Fruit fly (Drosophila melanogaster) whole organism, embryonic: ENCODE data around the gene GstZ1.

ENCODE experiments used
- B-H2 ChIP-seq: fragments of 200-800 bp; sonication (Bioruptor generic); optimal IDR thresholded peaks from 2 replicates; lab custom pipeline; 2018; ENCODE audit warnings: missing biosample characterization, mild to moderate bottlenecking, missing genetic modification characterization
- CG11695 ChIP-seq: fragments of 200-800 bp; sonication (Bioruptor generic); IDR thresholded peaks from 3 replicates; pipeline ENCODE4 v1.3.6; 2022; ENCODE audit warnings: missing biosample characterization, missing genetic modification characterization
- CG14014 ChIP-seq: fragments of 200-800 bp; sonication (Bioruptor generic); IDR thresholded peaks from 2 replicates; pipeline ENCODE4 v1.3.6; 2022; ENCODE audit warnings: missing biosample characterization, missing genetic modification characterization
- CG1603 ChIP-seq: fragments of 200-800 bp; sonication (Bioruptor generic); optimal IDR thresholded peaks from 2 replicates; lab custom pipeline; 2019; ENCODE audit warnings: missing biosample characterization, mild to moderate bottlenecking, missing genetic modification characterization, moderate library complexity
- CG1832 ChIP-seq: fragments of 200-800 bp; sonication (Bioruptor generic); optimal IDR thresholded peaks from 2 replicates; lab custom pipeline; 2017; ENCODE audit warnings: missing biosample characterization, mild to moderate bottlenecking, missing genetic modification characterization, inconsistent platforms
- CG2202 ChIP-seq: fragments of 200-800 bp; sonication (Bioruptor generic); optimal IDR thresholded peaks from 2 replicates; lab custom pipeline; 2018; ENCODE audit warnings: missing biosample characterization, mild to moderate bottlenecking, missing genetic modification characterization
- CG30403 ChIP-seq: fragments of 200-800 bp; sonication (Bioruptor generic); optimal IDR thresholded peaks from 3 replicates; lab custom pipeline; 2016; ENCODE audit warnings: missing biosample characterization, missing genetic modification characterization
- CG30431 ChIP-seq: fragments of 200-800 bp; sonication (Bioruptor generic); optimal IDR thresholded peaks from 2 replicates; lab custom pipeline; 2017; ENCODE audit warnings: missing biosample characterization, missing genetic modification characterization
- CG3407 ChIP-seq: fragments of 200-800 bp; sonication (Bioruptor generic); optimal IDR thresholded peaks from 2 replicates; lab custom pipeline; 2018; ENCODE audit warnings: missing biosample characterization, mild to moderate bottlenecking, missing genetic modification characterization
- CG4424 ChIP-seq: fragments of 200-800 bp; sonication (Bioruptor generic); optimal IDR thresholded peaks from 3 replicates; lab custom pipeline; 2016; ENCODE audit warnings: missing biosample characterization, missing genetic modification characterization
- CG6683 ChIP-seq: fragments of 200-800 bp; sonication (Bioruptor generic); optimal IDR thresholded peaks from 2 replicates; lab custom pipeline; 2017; ENCODE audit warnings: missing biosample characterization, mild to moderate bottlenecking, missing genetic modification characterization, missing genetic modification reagents
- CG6813 ChIP-seq: fragments of 200-800 bp; sonication (Bioruptor generic); optimal IDR thresholded peaks from 2 replicates; lab custom pipeline; 2017; ENCODE audit warnings: missing biosample characterization, missing genetic modification characterization, mild to moderate bottlenecking, moderate library complexity, missing genetic modification reagents
- CG6854 ChIP-seq: fragments of 200-800 bp; sonication (Bioruptor generic); optimal IDR thresholded peaks from 3 replicates; lab custom pipeline; 2017; ENCODE audit warnings: missing biosample characterization, mild to moderate bottlenecking, missing genetic modification characterization
- CG8089 ChIP-seq: fragments of 200-800 bp; sonication (Bioruptor generic); optimal IDR thresholded peaks from 3 replicates; lab custom pipeline; 2016; ENCODE audit warnings: missing biosample characterization, missing genetic modification characterization
- D19A ChIP-seq: fragments of 200-800 bp; optimal IDR thresholded peaks from 3 replicates; lab custom pipeline; 2019; ENCODE audit warnings: missing biosample characterization, mild to moderate bottlenecking, missing genetic modification characterization, moderate library complexity
- Dek ChIP-seq: fragments of 200-800 bp; sonication (Bioruptor generic); optimal IDR thresholded peaks from 3 replicates; lab custom pipeline; 2019; ENCODE audit warnings: missing biosample characterization, mild to moderate bottlenecking, missing genetic modification characterization, moderate library complexity
- Dref ChIP-seq: fragments of 200-800 bp; sonication (Bioruptor generic); IDR thresholded peaks from 2 replicates; pipeline ENCODE4 v1.3.6; 2022; ENCODE audit warnings: missing biosample characterization, missing genetic modification characterization
- Elba2 ChIP-seq: fragments of 200-800 bp; sonication (Bioruptor generic); optimal IDR thresholded peaks from 3 replicates; lab custom pipeline; 2016; ENCODE audit warnings: missing biosample characterization, missing genetic modification characterization
- Ets97D ChIP-seq: fragments of 200-800 bp; sonication (Bioruptor generic); optimal IDR thresholded peaks from 3 replicates; lab custom pipeline; 2016; ENCODE audit warnings: missing biosample characterization, missing genetic modification characterization
- Hr51 ChIP-seq, 2 experiments: fragments of 200-800 bp; sonication (Bioruptor generic); optimal IDR thresholded peaks; 2 replicates in 1 of 2; 3 replicates in 1 of 2; lab custom pipeline; 2016 to 2018; ENCODE audit warnings: missing biosample characterization in 2 of 2, missing genetic modification characterization in 2 of 2, mild to moderate bottlenecking in 1 of 2, moderate library complexity in 1 of 2
- Max ChIP-seq: fragments of 200-800 bp; sonication (Bioruptor generic); optimal IDR thresholded peaks from 2 replicates; lab custom pipeline; 2016; ENCODE audit warnings: missing biosample characterization, mild to moderate bottlenecking, missing genetic modification characterization
- Nf-YB ChIP-seq: fragments of 200-800 bp; sonication (Bioruptor generic); optimal IDR thresholded peaks from 3 replicates; lab custom pipeline; 2019; ENCODE audit warnings: missing biosample characterization, mild to moderate bottlenecking, missing genetic modification characterization, moderate library complexity
- Sox102F ChIP-seq: fragments of 200-800 bp; sonication (Bioruptor generic); optimal IDR thresholded peaks from 2 replicates; lab custom pipeline; 2018; ENCODE audit warnings: missing biosample characterization, mild to moderate bottlenecking, missing genetic modification characterization, moderate library complexity
- Xbp1 ChIP-seq: fragments of 200-800 bp; sonication (Bioruptor generic); optimal IDR thresholded peaks from 3 replicates; lab custom pipeline; 2016; ENCODE audit warnings: missing biosample characterization, mild to moderate bottlenecking, missing genetic modification characterization
- bbx ChIP-seq: fragments of 200-800 bp; sonication (Bioruptor generic); IDR thresholded peaks from 2 replicates; pipeline ENCODE4 v1.3.6; 2022; ENCODE audit warnings: missing biosample characterization, missing genetic modification characterization; ENCODE audit not compliant: partially characterized antibody
- bsh ChIP-seq, 2 experiments: fragments of 200-800 bp; sonication (Bioruptor generic); optimal IDR thresholded peaks; 2 replicates each; lab custom pipeline; 2017 to 2018; ENCODE audit warnings: mild to moderate bottlenecking in 2 of 2, missing biosample characterization in 2 of 2, missing genetic modification characterization in 2 of 2, moderate library complexity in 1 of 2
- cato ChIP-seq: fragments of 200-800 bp; sonication (Bioruptor generic); optimal IDR thresholded peaks from 2 replicates; lab custom pipeline; 2016; ENCODE audit warnings: missing biosample characterization, missing genetic modification characterization, borderline replicate concordance
- crol ChIP-seq: fragments of 200-800 bp; sonication (Bioruptor generic); IDR thresholded peaks from 2 replicates; pipeline ENCODE4 v1.3.6; 2022; ENCODE audit warnings: missing biosample characterization, missing genetic modification characterization
- gcm2 ChIP-seq: fragments of 200-800 bp; sonication (Bioruptor generic); optimal IDR thresholded peaks from 2 replicates; lab custom pipeline; 2016; ENCODE audit warnings: missing biosample characterization, missing genetic modification characterization
- gem ChIP-seq: fragments of 200-800 bp; sonication (Bioruptor generic); optimal IDR thresholded peaks from 2 replicates; lab custom pipeline; 2019; ENCODE audit warnings: missing biosample characterization, mild to moderate bottlenecking, missing genetic modification characterization, moderate library complexity
- h ChIP-seq: fragments of >200 bp; optimal IDR thresholded peaks from 2 replicates; lab custom pipeline; 2017
- hbn ChIP-seq: fragments of 200-800 bp; sonication (Bioruptor generic); IDR thresholded peaks from 2 replicates; pipeline ENCODE4 v1.3.6; 2022; ENCODE audit warnings: missing biosample characterization, missing genetic modification characterization; ENCODE audit not compliant: partially characterized antibody
- jumu ChIP-seq: fragments of 200-800 bp; sonication (Bioruptor generic); optimal IDR thresholded peaks from 3 replicates; lab custom pipeline; 2016; ENCODE audit warnings: missing biosample characterization, missing genetic modification characterization
- lab ChIP-seq: fragments of 200-800 bp; sonication (Bioruptor generic); optimal IDR thresholded peaks from 3 replicates; lab custom pipeline; 2017; ENCODE audit warnings: missing biosample characterization, missing genetic modification characterization, mild to moderate bottlenecking, moderate library complexity, missing genetic modification reagents
- lmd ChIP-seq: fragments of 200-800 bp; sonication (Bioruptor generic); IDR thresholded peaks from 2 replicates; pipeline ENCODE4 v1.3.6; 2022; ENCODE audit warnings: missing biosample characterization, missing genetic modification characterization
- lola ChIP-seq, 3 experiments: fragments of >200 bp in 2 of 3; fragments of 200-800 bp in 1 of 3; sonication (Bioruptor generic) in 1 of 3; optimal IDR thresholded peaks; 2 replicates each; lab custom pipeline; 2017 to 2019; ENCODE audit warnings: missing biosample characterization in 3 of 3, missing genetic modification characterization in 3 of 3, mild to moderate bottlenecking in 1 of 3, moderate library complexity in 1 of 3
- otp ChIP-seq: fragments of 200-800 bp; sonication (Bioruptor generic); IDR thresholded peaks from 3 replicates; pipeline ENCODE4, ENCODE4 v1.3.6; 2022; ENCODE audit warnings: missing biosample characterization, missing genetic modification characterization
- p53 ChIP-seq: fragments of 200-800 bp; sonication (Bioruptor generic); optimal IDR thresholded peaks from 2 replicates; lab custom pipeline; 2016; ENCODE audit warnings: missing biosample characterization, missing genetic modification characterization
- pan ChIP-seq, 4 experiments: fragments of >200 bp in 3 of 4; fragments of 200-800 bp in 1 of 4; sonication (Bioruptor generic) in 1 of 4; optimal IDR thresholded peaks in 3 of 4; IDR thresholded peaks in 1 of 4; 2 replicates each; pipeline versions ENCODE4 v1.3.6 to Lab custom; 2017 to 2022; ENCODE audit warnings: missing biosample characterization in 2 of 4, missing genetic modification characterization in 2 of 4, mixed read lengths in 1 of 4
- ranshi ChIP-seq: fragments of 200-800 bp; sonication (Bioruptor generic); IDR thresholded peaks from 2 replicates; pipeline ENCODE4 v1.3.6; 2022; ENCODE audit warnings: missing biosample characterization, missing genetic modification characterization
- run ChIP-seq: fragments of 200-800 bp; sonication (Bioruptor generic); optimal IDR thresholded peaks from 3 replicates; lab custom pipeline; 2018; ENCODE audit warnings: missing biosample characterization, mild to moderate bottlenecking, missing genetic modification characterization
- schlank ChIP-seq: fragments of 200-800 bp; sonication (Bioruptor generic); optimal IDR thresholded peaks from 2 replicates; lab custom pipeline; 2018; ENCODE audit warnings: missing biosample characterization, mild to moderate bottlenecking, missing genetic modification characterization
- seq ChIP-seq: fragments of 200-800 bp; sonication (Bioruptor generic); IDR thresholded peaks from 2 replicates; pipeline ENCODE4 v1.3.6; 2022; ENCODE audit warnings: missing biosample characterization, missing genetic modification characterization
- tio ChIP-seq: fragments of 200-800 bp; sonication (Bioruptor generic); optimal IDR thresholded peaks from 2 replicates; lab custom pipeline; 2017; ENCODE audit warnings: missing biosample characterization, missing genetic modification characterization, inconsistent platforms
- trem ChIP-seq: fragments of 200-800 bp; optimal IDR thresholded peaks from 3 replicates; lab custom pipeline; 2019; ENCODE audit warnings: missing biosample characterization, mild to moderate bottlenecking, missing genetic modification characterization, moderate library complexity
- vnd ChIP-seq: fragments of 200-800 bp; sonication (Bioruptor generic); IDR thresholded peaks from 3 replicates; pipeline ENCODE4 v1.3.6; 2022; ENCODE audit warnings: missing biosample characterization, missing genetic modification characterization; ENCODE audit not compliant: partially characterized antibody
- zfh1 ChIP-seq: fragments of 200-800 bp; sonication (Bioruptor generic); IDR thresholded peaks from 3 replicates; pipeline ENCODE4 v1.3.6; 2022; ENCODE audit warnings: missing biosample characterization, missing genetic modification characterization

Gene GstZ1

dm6 chr3R:9459385-9460285 is 3.3 kb upstream of the GstZ1 start (continued):
- TF ChIP-seq zfh1 (GFP tag; lab: Robert Waterston, UW) = no peak
- TF ChIP-seq CG1832 (GFP tag; lab: Kevin White, UChicago) = no peak
- no peak for TF ChIP-seq lola (GFP tag; optimal IDR thresholded peaks at IDR 0.05; lab: Kevin White, UChicago)
- TF ChIP-seq CG6683 = peak; percentile 73
- TF ChIP-seq vnd = no peak
- TF ChIP-seq CG14014 (GFP tag; lab: Robert Waterston, UW) = peak; percentile 64; the same call in 1 of the 2 replicates
- no peak for TF ChIP-seq Max (GFP tag; lab: Kevin White, UChicago)
- TF ChIP-seq Xbp1 = peak; percentile 61
- TF ChIP-seq CG6813 (GFP tag; lab: Kevin White, UChicago) = peak; percentile 73
- peak; percentile 81 for TF ChIP-seq B-H2 (GFP tag; lab: Kevin White, UChicago)
- peak; percentile 51 to 83 for TF ChIP-seq Hr51 (GFP tag; optimal IDR thresholded peaks at IDR 0.05; lab: Kevin White, UChicago)
- peak; percentile 81 for TF ChIP-seq gem (tag; lab: Kevin White, UChicago)
- TF ChIP-seq crol = no peak
- TF ChIP-seq D19A (tag; lab: Kevin White, UChicago) = peak; percentile 65
- TF ChIP-seq Elba2 (GFP tag; lab: Kevin White, UChicago) = no peak
- peak; percentile 74 for TF ChIP-seq CG6854
- TF ChIP-seq h = no peak
- TF ChIP-seq jumu (GFP tag; lab: Kevin White, UChicago) = peak; percentile 46
- TF ChIP-seq Dref (GFP tag; lab: Robert Waterston, UW) = no peak
- no peak for TF ChIP-seq gcm2 (GFP tag; lab: Kevin White, UChicago)
- TF ChIP-seq tio (GFP tag; lab: Kevin White, UChicago) = peak; percentile 33
- TF ChIP-seq CG2202 (tag; lab: Kevin White, UChicago) = no peak
- peak; percentile 68 for TF ChIP-seq Dek (tag; lab: Kevin White, UChicago)
- TF ChIP-seq Nf-YB (GFP tag; lab: Kevin White, UChicago) = peak; percentile 40
- no peak for TF ChIP-seq CG8089 (GFP tag; lab: Kevin White, UChicago)
- TF ChIP-seq lab (GFP tag; lab: Kevin White, UChicago) = peak; percentile 90
- TF ChIP-seq p53 (GFP tag; lab: Kevin White, UChicago) = no peak
- peak; percentile 31 for TF ChIP-seq CG4424 (GFP tag; lab: Kevin White, UChicago)
- TF ChIP-seq trem (tag; lab: Kevin White, UChicago) = peak; percentile 18
- TF ChIP-seq CG3407 (GFP tag; lab: Kevin White, UChicago) = peak; percentile 14
- no peak for TF ChIP-seq otp (GFP tag; lab: Robert Waterston, UW)
- peak; percentile 55 for TF ChIP-seq Sox102F
- TF ChIP-seq hbn (GFP tag; lab: Robert Waterston, UW) = no peak
- TF ChIP-seq bsh (GFP tag; optimal IDR thresholded peaks at IDR 0.05; lab: Kevin White, UChicago) = peak in 1 of 2 experiments; percentile 59
- TF ChIP-seq CG1603 = peak; percentile 28
- peak; percentile 72; the same call in 2 of the 3 replicates for TF ChIP-seq CG11695 (GFP tag; lab: Robert Waterston, UW)
- TF ChIP-seq lmd (GFP tag; lab: Robert Waterston, UW) = peak; percentile 74
- no peak for TF ChIP-seq Ets97D (GFP tag; lab: Kevin White, UChicago)
- TF ChIP-seq pan (optimal IDR thresholded peaks at IDR 0.05; lab: Kevin White, UChicago) = no peak
- TF ChIP-seq pan (GFP tag; optimal IDR thresholded peaks at IDR 0.05 in 1 of 2, IDR thresholded peaks at IDR 0.05 in 1 of 2) = peak in 1 of 2 experiments; percentile 59
- TF ChIP-seq schlank (tag; lab: Kevin White, UChicago) = peak; percentile 46
- peak; percentile 77 for TF ChIP-seq CG30403 (GFP tag; lab: Kevin White, UChicago)
- TF ChIP-seq CG30431 (GFP tag; lab: Kevin White, UChicago) = peak; percentile 13
- TF ChIP-seq run (tag; lab: Kevin White, UChicago) = peak; percentile 50
- TF ChIP-seq cato (GFP tag; lab: Kevin White, UChicago) = no peak
- peak; percentile 73 for TF ChIP-seq seq (GFP tag; lab: Robert Waterston, UW)
- TF ChIP-seq ranshi (GFP tag; lab: Robert Waterston, UW) = 0 out of 2 replicates have a peak, but pooled peaks have one; percentile 49
- no peak for TF ChIP-seq bbx
